Fruit fly (Drosophila melanogaster) whole organism, prepupa: ENCODE data around the gene MetRS-m.

Experiments
- CG10669 ChIP-seq: fragments of 200-800 bp; sonication (Bioruptor generic); optimal IDR thresholded peaks from 3 replicates; lab custom pipeline; 2018; ENCODE audit warnings: missing biosample characterization, mild to moderate bottlenecking, missing genetic modification characterization, moderate library complexity
- CG11762 ChIP-seq: fragments of 200-800 bp; sonication (Bioruptor generic); optimal IDR thresholded peaks from 3 replicates; lab custom pipeline; 2016; ENCODE audit warnings: missing biosample characterization, missing genetic modification characterization; ENCODE audit not compliant: insufficient read depth
- CG1621 ChIP-seq: fragments of 200-800 bp; sonication (Bioruptor generic); optimal IDR thresholded peaks from 3 replicates; lab custom pipeline; 2018; ENCODE audit warnings: missing biosample characterization, mild to moderate bottlenecking, missing genetic modification characterization
- CG16779 ChIP-seq: fragments of 200-800 bp; sonication (Bioruptor generic); optimal IDR thresholded peaks from 3 replicates; lab custom pipeline; 2017; ENCODE audit warnings: missing biosample characterization, mild to moderate bottlenecking, missing genetic modification characterization
- CG31627 ChIP-seq: fragments of 200-800 bp; sonication (Bioruptor generic); optimal IDR thresholded peaks from 3 replicates; lab custom pipeline; 2016; ENCODE audit warnings: missing biosample characterization, missing genetic modification characterization
- Eip93F ChIP-seq: fragments of 200-800 bp; sonication (Bioruptor generic); optimal IDR thresholded peaks from 2 replicates; lab custom pipeline; 2016; ENCODE audit warnings: missing biosample characterization, mild to moderate bottlenecking, missing genetic modification characterization
- Gug ChIP-seq: fragments of 200-800 bp; sonication (Bioruptor generic); IDR thresholded peaks from 2 replicates; pipeline ENCODE4 v1.3.6; 2022; ENCODE audit warnings: missing biosample characterization, missing genetic modification characterization
- Sox102F ChIP-seq: fragments of 200-800 bp; sonication (Bioruptor generic); optimal IDR thresholded peaks from 2 replicates; lab custom pipeline; 2016; ENCODE audit warnings: missing biosample characterization, mild to moderate bottlenecking, missing genetic modification characterization
- net ChIP-seq: fragments of 200-800 bp; sonication (Bioruptor generic); optimal IDR thresholded peaks from 3 replicates; lab custom pipeline; 2016; ENCODE audit warnings: missing biosample characterization, missing genetic modification characterization
- ss ChIP-seq, 2 experiments: fragments of 200-800 bp; sonication (Bioruptor generic); optimal IDR thresholded peaks; 2 replicates in 1 of 2; 3 replicates in 1 of 2; lab custom pipeline; 2017 to 2018; ENCODE audit warnings: mild to moderate bottlenecking in 2 of 2, missing biosample characterization in 2 of 2, missing genetic modification characterization in 2 of 2, moderate library complexity in 1 of 2
- topi ChIP-seq: fragments of 200-800 bp; sonication (Bioruptor generic); optimal IDR thresholded peaks from 3 replicates; lab custom pipeline; 2016; ENCODE audit warnings: missing biosample characterization, missing genetic modification characterization

DNA sequence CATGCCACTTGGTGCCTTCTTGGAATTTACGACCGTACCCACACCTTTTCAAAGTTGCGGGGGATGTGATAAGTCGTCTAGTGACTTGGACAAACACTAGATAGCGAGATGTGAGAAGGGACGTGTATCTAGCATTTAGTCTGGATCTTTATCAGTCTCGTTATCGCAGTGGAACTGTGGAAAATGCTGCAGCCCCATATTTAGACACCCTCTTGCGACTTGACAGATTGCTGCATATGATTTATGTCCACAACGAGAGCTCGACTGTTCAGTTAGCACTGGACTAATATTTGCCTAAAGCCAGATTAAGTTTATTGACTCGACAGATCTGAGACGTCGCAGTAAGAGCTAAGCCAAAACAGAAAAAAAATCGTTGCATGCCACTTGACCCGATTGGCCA is 40.1 kb upstream of the MetRS-m start:
- no peak for TF ChIP-seq CG11762 (GFP tag; lab: Kevin White, UChicago)
- no peak for TF ChIP-seq CG10669 (GFP tag; lab: Kevin White, UChicago)
- TF ChIP-seq topi (GFP tag; lab: Kevin White, UChicago), result no peak
- no peak for TF ChIP-seq CG1621 (tag; lab: Kevin White, UChicago)
- no peak for TF ChIP-seq CG16779 (tag; lab: Kevin White, UChicago)
- peak in 1 of 2 experiments; percentile 6 for TF ChIP-seq ss (GFP tag; optimal IDR thresholded peaks at IDR 0.05; lab: Kevin White, UChicago)
- no peak for TF ChIP-seq net (GFP tag; lab: Kevin White, UChicago)
- TF ChIP-seq Gug, result no peak
- TF ChIP-seq CG31627 (GFP tag; lab: Kevin White, UChicago), result no peak
- TF ChIP-seq Eip93F (GFP tag; lab: Kevin White, UChicago), result no peak
- TF ChIP-seq Sox102F (GFP tag; lab: Kevin White, UChicago), result no peak
